Worm (Caenorhabditis elegans) whole organism, L2 larva: ENCODE results near the gene unc-4.

Experiments used
- C34F6.9 ChIP-seq: fragments of 150-350 bp; optimal IDR thresholded peaks from 2 replicates; lab custom pipeline; 2014; ENCODE audit warnings: missing biosample characterization, missing genetic modification characterization
- F13H6.1 ChIP-seq: sonication (generic microtip); optimal IDR thresholded peaks from 2 replicates; lab custom pipeline; 2016; ENCODE audit warnings: missing genetic modification characterization, missing compliant biosample characterization
- R02D3.7 ChIP-seq: fragments of 150-350 bp; optimal IDR thresholded peaks from 2 replicates; lab custom pipeline; 2014; ENCODE audit warnings: missing biosample characterization, missing genetic modification characterization
- ZK546.5 ChIP-seq: sonication (generic microtip); optimal IDR thresholded peaks from 2 replicates; lab custom pipeline; 2017; ENCODE audit warnings: missing biosample characterization, missing genetic modification characterization
- alr-1 ChIP-seq: fragments of 150-350 bp; optimal IDR thresholded peaks from 2 replicates; lab custom pipeline; 2014; ENCODE audit warnings: missing biosample characterization, missing genetic modification characterization
- aly-2 ChIP-seq: fragments of 150-350 bp; optimal IDR thresholded peaks from 2 replicates; lab custom pipeline; 2014; ENCODE audit warnings: missing biosample characterization, missing genetic modification characterization
- blmp-1 ChIP-seq: sonication (generic microtip); optimal IDR thresholded peaks from 2 replicates; lab custom pipeline; 2017; ENCODE audit warnings: missing genetic modification characterization, mild to moderate bottlenecking, missing compliant biosample characterization, antibody characterized with exemption, moderate library complexity; ENCODE audit not compliant: insufficient read depth
- ceh-16 ChIP-seq: fragments of 150-350 bp; optimal IDR thresholded peaks from 2 replicates; lab custom pipeline; 2014; ENCODE audit warnings: missing biosample characterization, missing genetic modification characterization
- crh-2 ChIP-seq: sonication (generic microtip); optimal IDR thresholded peaks from 2 replicates; lab custom pipeline; 2017; ENCODE audit warnings: missing biosample characterization, missing genetic modification characterization
- egl-27 ChIP-seq: sonication (generic microtip); optimal IDR thresholded peaks from 3 replicates; lab custom pipeline; 2017; ENCODE audit warnings: missing biosample characterization, missing genetic modification reagents, missing genetic modification characterization
- elt-1 ChIP-seq: fragments of 150-350 bp; optimal IDR thresholded peaks from 2 replicates; lab custom pipeline; 2014; ENCODE audit warnings: missing biosample characterization, missing genetic modification characterization
- elt-3 ChIP-seq: sonication (generic microtip); optimal IDR thresholded peaks from 2 replicates; lab custom pipeline; 2017; ENCODE audit warnings: missing biosample characterization, missing genetic modification characterization
- fos-1 ChIP-seq: fragments of 150-350 bp; optimal IDR thresholded peaks from 2 replicates; lab custom pipeline; 2014; ENCODE audit warnings: missing biosample characterization, missing genetic modification characterization
- gmeb-1 ChIP-seq: fragments of 150-350 bp; optimal IDR thresholded peaks from 2 replicates; lab custom pipeline; 2014; ENCODE audit warnings: missing biosample characterization, missing genetic modification characterization
- lin-11 ChIP-seq: fragments of 150-350 bp; sonication (generic microtip); optimal IDR thresholded peaks from 2 replicates; lab custom pipeline; 2014; ENCODE audit warnings: missing biosample characterization, missing genetic modification characterization, inconsistent platforms, mixed read lengths
- lin-13 ChIP-seq: fragments of 150-350 bp; optimal IDR thresholded peaks from 2 replicates; lab custom pipeline; 2014; ENCODE audit warnings: missing biosample characterization, missing genetic modification reagents, missing genetic modification characterization
- lin-39 ChIP-seq: fragments of 150-350 bp; optimal IDR thresholded peaks from 2 replicates; lab custom pipeline; 2014; ENCODE audit warnings: missing biosample characterization, missing genetic modification reagents, missing genetic modification characterization
- lsy-2 ChIP-seq, 2 experiments: fragments of 150-350 bp in 1 of 2; sonication (generic microtip) in 1 of 2; optimal IDR thresholded peaks; 2 replicates each; lab custom pipeline; 2014 to 2017; ENCODE audit warnings: missing biosample characterization in 2 of 2, missing genetic modification characterization in 2 of 2
- mab-5 ChIP-seq: fragments of 150-350 bp; optimal IDR thresholded peaks from 2 replicates; lab custom pipeline; 2014; ENCODE audit warnings: missing biosample characterization, missing genetic modification characterization
- mbf-1 ChIP-seq: sonication (generic microtip); optimal IDR thresholded peaks from 2 replicates; lab custom pipeline; 2017; ENCODE audit warnings: missing biosample characterization, missing genetic modification characterization
- nhr-10 ChIP-seq: sonication (generic microtip); optimal IDR thresholded peaks from 2 replicates; lab custom pipeline; 2017; ENCODE audit warnings: missing biosample characterization, missing genetic modification characterization
- nhr-11 ChIP-seq: fragments of 150-350 bp; optimal IDR thresholded peaks from 2 replicates; lab custom pipeline; 2014; ENCODE audit warnings: missing biosample characterization, missing genetic modification characterization
- nhr-12 ChIP-seq: fragments of 150-350 bp; optimal IDR thresholded peaks from 2 replicates; lab custom pipeline; 2014; ENCODE audit warnings: missing biosample characterization, missing genetic modification characterization
- nhr-129 ChIP-seq: fragments of 150-350 bp; optimal IDR thresholded peaks from 2 replicates; lab custom pipeline; 2014; ENCODE audit warnings: missing biosample characterization, missing genetic modification characterization
- nhr-21 ChIP-seq: fragments of 150-350 bp; optimal IDR thresholded peaks from 2 replicates; lab custom pipeline; 2014; ENCODE audit warnings: missing biosample characterization, missing genetic modification characterization
- nhr-23 ChIP-seq: fragments of 150-350 bp; optimal IDR thresholded peaks from 2 replicates; lab custom pipeline; 2014; ENCODE audit warnings: missing biosample characterization, missing genetic modification reagents, missing genetic modification characterization
- nhr-237 ChIP-seq: fragments of 150-350 bp; optimal IDR thresholded peaks from 2 replicates; lab custom pipeline; 2014; ENCODE audit warnings: missing biosample characterization, missing genetic modification characterization
- nhr-25 ChIP-seq: fragments of 150-350 bp; sonication (generic microtip); optimal IDR thresholded peaks from 3 replicates; lab custom pipeline; 2014; ENCODE audit warnings: missing biosample characterization, missing genetic modification characterization
- nhr-6 ChIP-seq: fragments of 150-350 bp; optimal IDR thresholded peaks from 2 replicates; lab custom pipeline; 2014; ENCODE audit warnings: missing biosample characterization, missing genetic modification characterization
- nhr-77 ChIP-seq: fragments of 150-350 bp; optimal IDR thresholded peaks from 2 replicates; lab custom pipeline; 2014; ENCODE audit warnings: missing biosample characterization, missing genetic modification characterization
- sem-4 ChIP-seq: fragments of 150-350 bp; optimal IDR thresholded peaks from 2 replicates; lab custom pipeline; 2014; ENCODE audit warnings: missing biosample characterization, missing genetic modification reagents, missing genetic modification characterization
- sma-3 ChIP-seq: sonication (generic microtip); optimal IDR thresholded peaks from 2 replicates; lab custom pipeline; 2016; ENCODE audit warnings: missing genetic modification reagents, missing genetic modification characterization, missing compliant biosample characterization
- sma-9 ChIP-seq, 2 experiments: fragments of 150-350 bp in 1 of 2; sonication (generic microtip) in 1 of 2; optimal IDR thresholded peaks; 2 replicates each; lab custom pipeline; 2014 to 2016; ENCODE audit warnings: missing genetic modification characterization in 2 of 2, mild to moderate bottlenecking in 1 of 2, missing biosample characterization in 1 of 2, missing compliant biosample characterization in 1 of 2, missing genetic modification reagents in 1 of 2, moderate library complexity in 1 of 2
- snpc-4 ChIP-seq: fragments of 150-350 bp; optimal IDR thresholded peaks from 2 replicates; lab custom pipeline; 2014; ENCODE audit warnings: missing biosample characterization, missing genetic modification characterization
- unc-55 ChIP-seq: fragments of 150-350 bp; sonication (generic microtip); optimal IDR thresholded peaks from 3 replicates; lab custom pipeline; 2014; ENCODE audit warnings: missing biosample characterization, missing genetic modification reagents, missing genetic modification characterization
- unc-62 ChIP-seq: fragments of 150-350 bp; optimal IDR thresholded peaks from 2 replicates; lab custom pipeline; 2014; ENCODE audit warnings: missing biosample characterization, missing genetic modification reagents, missing genetic modification characterization
- ztf-1 ChIP-seq: fragments of 200-800 bp; sonication (Bioruptor generic); conservative IDR thresholded peaks from 2 replicates; pipeline ENCODE4 v1.3.6; 2022; ENCODE audit warnings: missing genetic modification characterization, missing compliant biosample characterization
- ztf-11 ChIP-seq: sonication (generic microtip); optimal IDR thresholded peaks from 2 replicates; lab custom pipeline; 2017; ENCODE audit warnings: missing biosample characterization, missing genetic modification characterization
- ztf-4 ChIP-seq: fragments of 150-350 bp; optimal IDR thresholded peaks from 2 replicates; lab custom pipeline; 2014; ENCODE audit warnings: missing biosample characterization, missing genetic modification characterization

unc-4 gene

DNA sequence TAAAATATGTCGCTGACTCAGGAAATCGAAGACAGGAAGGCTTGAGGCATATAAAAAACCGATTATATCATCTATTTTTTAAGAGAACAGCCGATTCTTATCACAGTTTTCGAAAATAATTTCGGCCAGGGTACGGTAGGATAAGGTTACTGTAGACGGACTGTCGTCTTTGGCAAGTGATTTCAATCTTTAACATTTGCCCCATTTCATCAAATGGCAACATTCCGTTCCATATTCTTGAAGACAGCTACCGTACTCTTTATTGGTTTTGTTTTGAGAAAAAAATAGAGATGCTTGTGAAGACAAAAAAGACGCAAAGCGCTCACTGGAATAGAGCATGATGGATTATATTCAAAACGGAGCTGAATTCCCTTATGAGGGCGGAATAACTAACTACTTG lies 1.4 kb downstream of the unc-4 start:
- no peak for TF ChIP-seq unc-62 (GFP tag; lab: Kevin White, UChicago)
- TF ChIP-seq C34F6.9 (tag; lab: Kevin White, UChicago), result no peak
- no peak for TF ChIP-seq nhr-77 (tag; lab: Kevin White, UChicago)
- TF ChIP-seq sma-9 (GFP tag; optimal IDR thresholded peaks at IDR 0.05; lab: Kevin White, UChicago), result no peak
- no peak for TF ChIP-seq sma-9 (tag; optimal IDR thresholded peaks at IDR 0.05; lab: Kevin White, UChicago)
- no peak for TF ChIP-seq ztf-4 (tag; lab: Kevin White, UChicago)
- TF ChIP-seq ZK546.5 (tag; lab: Kevin White, UChicago), result no peak
- TF ChIP-seq nhr-237 (tag; lab: Kevin White, UChicago), result no peak
- TF ChIP-seq mab-5 (tag; lab: Kevin White, UChicago), result no peak
- TF ChIP-seq sma-3 (GFP tag; lab: Kevin White, UChicago), result no peak
- TF ChIP-seq lin-13 (GFP tag; lab: Kevin White, UChicago), result no peak
- TF ChIP-seq alr-1 (tag; lab: Kevin White, UChicago), result no peak
- no peak for TF ChIP-seq elt-3
- no peak for TF ChIP-seq lin-11 (tag; lab: Kevin White, UChicago)
- no peak for TF ChIP-seq nhr-12 (tag; lab: Kevin White, UChicago)
- TF ChIP-seq nhr-10 (tag; lab: Kevin White, UChicago), result no peak
- no peak for TF ChIP-seq ztf-1 (GFP tag; lab: Robert Waterston, UW)
- no peak for TF ChIP-seq F13H6.1 (tag; lab: Kevin White, UChicago)
- TF ChIP-seq crh-2 (tag; lab: Kevin White, UChicago), result no peak

DNA sequence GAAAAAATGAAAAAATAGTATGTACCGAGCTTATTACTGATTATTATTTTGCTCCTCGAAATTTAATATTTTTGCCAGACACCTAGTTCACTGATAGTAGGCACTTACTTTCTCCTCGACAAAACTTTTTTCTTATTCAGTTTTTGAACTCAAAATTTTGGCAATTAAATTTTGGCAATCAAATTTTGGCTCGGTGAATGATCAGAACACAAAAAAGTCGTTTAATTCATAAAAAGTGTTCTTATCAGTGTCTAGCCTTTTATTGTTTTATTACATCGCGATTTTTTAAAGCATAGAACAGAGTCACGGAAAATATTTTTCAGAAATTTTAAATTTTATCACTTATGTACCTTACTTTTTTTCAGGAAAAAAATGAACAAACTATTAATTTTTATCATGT lies 5.0 kb downstream of the unc-4 start:
- TF ChIP-seq ceh-16 (tag; lab: Kevin White, UChicago) (no peak), nhr-77 (tag; lab: Kevin White, UChicago) (no peak), snpc-4 (tag; lab: Kevin White, UChicago) (no peak), R02D3.7 (tag; lab: Kevin White, UChicago) (no peak), nhr-23 (no peak), elt-1 (tag; lab: Kevin White, UChicago) (no peak), sma-3 (GFP tag; lab: Kevin White, UChicago) (no peak), mbf-1 (no peak), nhr-21 (no peak), F13H6.1 (tag; lab: Kevin White, UChicago) (no peak), blmp-1 (tag; lab: Kevin White, UChicago) (no peak), nhr-12 (tag; lab: Kevin White, UChicago) (no peak), gmeb-1 (tag; lab: Kevin White, UChicago) (no peak), unc-55 (no peak), aly-2 (tag; lab: Kevin White, UChicago) (no peak), ztf-11 (tag; lab: Kevin White, UChicago) (no peak), lin-39 (no peak), lsy-2 (tag; optimal IDR thresholded peaks at IDR 0.05; lab: Kevin White, UChicago) (no peak), lin-11 (tag; lab: Kevin White, UChicago) (no peak)

DNA sequence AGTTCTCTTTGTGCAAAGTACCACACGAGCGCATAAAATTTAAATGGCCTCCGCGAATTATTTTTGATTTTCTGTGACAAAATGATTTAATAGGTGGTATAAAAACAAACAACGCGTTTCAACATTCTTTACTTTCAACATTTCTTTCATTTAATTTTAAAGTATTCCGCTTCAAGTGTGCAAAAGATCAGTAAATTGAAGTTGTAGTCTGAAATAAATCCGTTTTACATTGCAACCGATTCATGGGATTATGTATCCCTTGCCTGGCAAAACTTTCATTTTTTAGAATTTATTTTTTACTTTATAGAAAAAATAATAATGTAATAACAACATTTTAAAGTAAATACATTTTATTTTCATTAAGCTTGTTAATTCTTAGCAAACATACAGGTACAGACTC lies 5.7 kb downstream of the unc-4 start, which contains the start of gene F26C11.1:
F26C11.1 (plus strand) TSS at position 301 of the 400 bp plus-strand sequence.
- no peak for TF ChIP-seq ztf-4 (tag; lab: Kevin White, UChicago)
- no peak for TF ChIP-seq aly-2 (tag; lab: Kevin White, UChicago)
- no peak for TF ChIP-seq nhr-25 (tag; lab: Kevin White, UChicago)
- TF ChIP-seq gmeb-1 (tag; lab: Kevin White, UChicago), result no peak
- TF ChIP-seq egl-27 (tag; lab: Kevin White, UChicago), result no peak
- TF ChIP-seq alr-1 (tag; lab: Kevin White, UChicago), result no peak
- no peak for TF ChIP-seq nhr-237 (tag; lab: Kevin White, UChicago)
- no peak for TF ChIP-seq elt-1 (tag; lab: Kevin White, UChicago)
- TF ChIP-seq ztf-11 (tag; lab: Kevin White, UChicago), result no peak
- no peak for TF ChIP-seq nhr-10 (tag; lab: Kevin White, UChicago)
- no peak for TF ChIP-seq nhr-11 (tag; lab: Kevin White, UChicago)

DNA sequence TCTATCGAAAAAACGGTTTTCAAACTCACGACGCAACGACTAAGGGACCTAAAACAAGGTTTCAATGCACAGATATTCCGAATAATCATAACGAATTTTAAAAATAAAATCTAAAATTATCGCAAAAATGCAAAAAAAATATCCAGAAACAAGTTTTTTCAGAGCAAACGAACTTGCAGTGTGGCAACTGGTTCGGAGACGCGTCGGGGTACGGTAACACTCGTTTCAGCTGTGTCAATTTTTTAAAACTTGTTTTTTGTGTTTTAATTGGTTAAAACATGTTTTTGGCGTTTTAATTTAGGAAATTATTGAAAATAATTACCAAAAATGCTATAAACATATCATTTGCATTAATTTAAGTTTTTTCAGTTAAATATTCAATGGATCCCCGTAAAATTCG lies 7.8 kb downstream of the unc-4 start, which contains the start of gene C08H9.16:
C08H9.16 (plus strand) TSS at position 370 of the 400 bp plus-strand sequence.
- TF ChIP-seq nhr-77 (tag; lab: Kevin White, UChicago) (no peak), C34F6.9 (tag; lab: Kevin White, UChicago) (peak; percentile 58), nhr-129 (tag; lab: Kevin White, UChicago) (peak; percentile 48), nhr-6 (tag; lab: Kevin White, UChicago) (no peak), sma-3 (GFP tag; lab: Kevin White, UChicago) (peak; percentile 53), sma-9 (GFP tag; optimal IDR thresholded peaks at IDR 0.05; lab: Kevin White, UChicago) (peak; percentile 34), sma-9 (tag; optimal IDR thresholded peaks at IDR 0.05; lab: Kevin White, UChicago) (no peak), fos-1 (tag; lab: Kevin White, UChicago) (peak; percentile 6), crh-2 (tag; lab: Kevin White, UChicago) (peak; percentile 48), gmeb-1 (tag; lab: Kevin White, UChicago) (peak; percentile 53), F13H6.1 (tag; lab: Kevin White, UChicago) (peak; percentile 0), unc-55 (peak; percentile 74), lsy-2 (tag; optimal IDR thresholded peaks at IDR 0.05; lab: Kevin White, UChicago) (peak; percentile 90 to 98), sem-4 (peak; percentile 53), blmp-1 (tag; lab: Kevin White, UChicago) (peak; percentile 32), aly-2 (tag; lab: Kevin White, UChicago) (no peak), lin-13 (GFP tag; lab: Kevin White, UChicago) (peak; percentile 15), mab-5 (tag; lab: Kevin White, UChicago) (no peak)
